Worm (Caenorhabditis elegans) whole organism, late embryonic: Measurements from ENCODE around the gene F32G8.3.

Experiments
- C38D4.7 ChIP-seq: fragments of 200-800 bp; sonication (Bioruptor generic); optimal IDR thresholded peaks from 2 replicates; lab custom pipeline; 2018; ENCODE audit warnings: mild to moderate bottlenecking, missing genetic modification characterization, moderate library complexity, missing compliant biosample characterization
- F13H6.1 ChIP-seq: sonication (generic microtip); optimal IDR thresholded peaks from 2 replicates; lab custom pipeline; 2016; ENCODE audit warnings: missing genetic modification characterization, missing compliant biosample characterization
- T23F11.4 ChIP-seq: fragments of 200-800 bp; sonication (Bioruptor generic); optimal IDR thresholded peaks from 2 replicates; lab custom pipeline; 2018; ENCODE audit warnings: mild to moderate bottlenecking, missing genetic modification characterization, missing compliant biosample characterization
- Y22D7AL.16 ChIP-seq: sonication (generic microtip); optimal IDR thresholded peaks from 2 replicates; lab custom pipeline; 2016; ENCODE audit warnings: missing genetic modification characterization, missing compliant biosample characterization
- ahr-1 ChIP-seq: sonication (generic microtip); optimal IDR thresholded peaks from 2 replicates; lab custom pipeline; 2016; ENCODE audit warnings: missing genetic modification characterization, missing compliant biosample characterization
- ama-1 ChIP-seq: fragments of 150-350 bp; optimal IDR thresholded peaks from 2 replicates; lab custom pipeline; 2014
- ceh-14 ChIP-seq: sonication (generic microtip); optimal IDR thresholded peaks from 2 replicates; lab custom pipeline; 2016; ENCODE audit warnings: missing genotype, missing genetic modification characterization, missing compliant biosample characterization
- ceh-18 ChIP-seq: sonication (generic microtip); optimal IDR thresholded peaks from 2 replicates; lab custom pipeline; 2016; ENCODE audit warnings: missing genetic modification characterization, missing compliant biosample characterization
- ceh-2 ChIP-seq: sonication (generic microtip); optimal IDR thresholded peaks from 2 replicates; lab custom pipeline; 2016; ENCODE audit warnings: missing genotype, missing genetic modification characterization, missing compliant biosample characterization
- ceh-24 ChIP-seq: sonication (generic microtip); optimal IDR thresholded peaks from 2 replicates; lab custom pipeline; 2016; ENCODE audit warnings: mild to moderate bottlenecking, missing genetic modification characterization, missing compliant biosample characterization
- ceh-30 ChIP-seq: fragments of 150-350 bp; optimal IDR thresholded peaks from 2 replicates; lab custom pipeline; 2014; ENCODE audit warnings: missing biosample characterization, missing genetic modification characterization
- ceh-31 ChIP-seq: sonication (generic microtip); optimal IDR thresholded peaks from 2 replicates; lab custom pipeline; 2016; ENCODE audit warnings: missing genetic modification characterization, missing compliant biosample characterization
- ceh-34 ChIP-seq: sonication (generic microtip); optimal IDR thresholded peaks from 2 replicates; lab custom pipeline; 2016; ENCODE audit warnings: mild to moderate bottlenecking, missing genetic modification characterization, missing compliant biosample characterization
- ceh-45 ChIP-seq: fragments of 200-800 bp; sonication (Bioruptor generic); IDR thresholded peaks from 2 replicates; pipeline ENCODE4 v1.3.6; 2022; ENCODE audit warnings: missing genetic modification reagents, missing genetic modification characterization, missing compliant biosample characterization
- ceh-48 ChIP-seq: sonication (generic microtip); optimal IDR thresholded peaks from 2 replicates; lab custom pipeline; 2016; ENCODE audit warnings: missing genetic modification characterization, inconsistent platforms, missing compliant biosample characterization
- ceh-9 ChIP-seq: sonication (generic microtip); optimal IDR thresholded peaks from 2 replicates; lab custom pipeline; 2016; ENCODE audit warnings: mild to moderate bottlenecking, missing genetic modification characterization, inconsistent platforms, missing compliant biosample characterization
- dve-1 ChIP-seq: sonication (generic microtip); optimal IDR thresholded peaks from 2 replicates; lab custom pipeline; 2017; ENCODE audit warnings: antibody characterized with exemption, mild to moderate bottlenecking, missing genetic modification characterization, missing compliant biosample characterization
- elt-2 ChIP-seq: sonication (generic microtip); optimal IDR thresholded peaks from 2 replicates; lab custom pipeline; 2016; ENCODE audit warnings: missing genetic modification reagents, missing genetic modification characterization, missing compliant biosample characterization
- ets-4 ChIP-seq: sonication (generic microtip); optimal IDR thresholded peaks from 2 replicates; lab custom pipeline; 2016; ENCODE audit warnings: missing genetic modification characterization, missing compliant biosample characterization
- eyg-1 ChIP-seq: sonication (generic microtip); optimal IDR thresholded peaks from 2 replicates; lab custom pipeline; 2016; ENCODE audit warnings: missing genotype, missing genetic modification characterization, missing compliant biosample characterization
- fkh-10 ChIP-seq: fragments of 150-350 bp; optimal IDR thresholded peaks from 2 replicates; lab custom pipeline; 2014; ENCODE audit warnings: missing biosample characterization, missing genetic modification reagents, missing genetic modification characterization
- fkh-6 ChIP-seq: sonication (generic microtip); optimal IDR thresholded peaks from 2 replicates; lab custom pipeline; 2016; ENCODE audit warnings: missing genetic modification characterization, missing compliant biosample characterization
- hlh-30 ChIP-seq: sonication (generic microtip); optimal IDR thresholded peaks from 2 replicates; lab custom pipeline; 2017; ENCODE audit warnings: antibody characterized with exemption, missing genetic modification characterization, missing compliant biosample characterization; ENCODE audit not compliant: insufficient read depth
- hlh-6 ChIP-seq: sonication (generic microtip); optimal IDR thresholded peaks from 2 replicates; lab custom pipeline; 2016; ENCODE audit warnings: missing genotype, missing genetic modification characterization, missing compliant biosample characterization
- lim-6 ChIP-seq: sonication (generic microtip); optimal IDR thresholded peaks from 2 replicates; lab custom pipeline; 2016; ENCODE audit warnings: missing genetic modification characterization, missing compliant biosample characterization
- madf-2 ChIP-seq: sonication (generic microtip); optimal IDR thresholded peaks from 2 replicates; lab custom pipeline; 2017; ENCODE audit warnings: missing genetic modification characterization, missing compliant biosample characterization
- mec-3 ChIP-seq: sonication (generic microtip); optimal IDR thresholded peaks from 2 replicates; lab custom pipeline; 2016; ENCODE audit warnings: borderline replicate concordance, missing genetic modification characterization, missing compliant biosample characterization
- nfya-1 ChIP-seq: sonication (generic microtip); optimal IDR thresholded peaks from 2 replicates; lab custom pipeline; 2017; ENCODE audit warnings: missing genetic modification characterization, mild to moderate bottlenecking, missing compliant biosample characterization, antibody characterized with exemption, moderate library complexity
- nhr-11 ChIP-seq: fragments of 150-350 bp; optimal IDR thresholded peaks from 2 replicates; lab custom pipeline; 2014; ENCODE audit warnings: missing biosample characterization, missing genetic modification characterization
- nhr-232 ChIP-seq: sonication (generic microtip); optimal IDR thresholded peaks from 2 replicates; lab custom pipeline; 2016; ENCODE audit warnings: missing genetic modification characterization, missing compliant biosample characterization
- odd-2 ChIP-seq: sonication (generic microtip); optimal IDR thresholded peaks from 2 replicates; lab custom pipeline; 2017; ENCODE audit warnings: antibody characterized with exemption, mild to moderate bottlenecking, missing genetic modification characterization, missing compliant biosample characterization
- pax-1 ChIP-seq: fragments of 150-350 bp; optimal IDR thresholded peaks from 2 replicates; lab custom pipeline; 2014; ENCODE audit warnings: missing biosample characterization, missing genetic modification characterization
- pha-4 ChIP-seq: fragments of 150-350 bp; optimal IDR thresholded peaks from 2 replicates; lab custom pipeline; 2018; ENCODE audit warnings: missing biosample characterization, missing genetic modification reagents, missing genetic modification characterization
- pros-1 ChIP-seq: fragments of 150-350 bp; optimal IDR thresholded peaks from 2 replicates; lab custom pipeline; 2014; ENCODE audit warnings: missing biosample characterization, missing genetic modification reagents, missing genetic modification characterization
- ref-2 ChIP-seq: sonication (generic microtip); optimal IDR thresholded peaks from 2 replicates; lab custom pipeline; 2016; ENCODE audit warnings: missing genetic modification characterization, missing compliant biosample characterization
- rnt-1 ChIP-seq: sonication (generic microtip); optimal IDR thresholded peaks from 2 replicates; lab custom pipeline; 2016; ENCODE audit warnings: missing genetic modification characterization, missing compliant biosample characterization
- sdc-2 ChIP-seq: sonication (generic microtip); optimal IDR thresholded peaks from 2 replicates; lab custom pipeline; 2016; ENCODE audit warnings: missing genotype, missing genetic modification characterization, missing compliant biosample characterization
- sox-2 ChIP-seq: fragments of 200-800 bp; sonication (Bioruptor generic); IDR thresholded peaks from 2 replicates; pipeline ENCODE4 v1.3.6; 2022; ENCODE audit warnings: missing genetic modification reagents, missing genetic modification characterization, missing compliant biosample characterization
- syd-9 ChIP-seq: sonication (generic microtip); optimal IDR thresholded peaks from 2 replicates; lab custom pipeline; 2016; ENCODE audit warnings: mild to moderate bottlenecking, missing genetic modification characterization, moderate library complexity, missing compliant biosample characterization
- tbx-2 ChIP-seq: sonication (generic microtip); optimal IDR thresholded peaks from 2 replicates; lab custom pipeline; 2016; ENCODE audit warnings: missing genetic modification characterization, missing compliant biosample characterization
- tbx-7 ChIP-seq: sonication (generic microtip); optimal IDR thresholded peaks from 2 replicates; lab custom pipeline; 2016; ENCODE audit warnings: missing genotype, missing genetic modification characterization, missing compliant biosample characterization
- unc-3 ChIP-seq, 2 experiments: fragments of 200-800 bp in 1 of 2; sonication (Bioruptor generic) in 1 of 2; sonication (generic microtip) in 1 of 2; conservative IDR thresholded peaks in 1 of 2; optimal IDR thresholded peaks in 1 of 2; 2 replicates each; pipeline versions ENCODE4 v1.3.6 to Lab custom; 2016 to 2022; ENCODE audit warnings: missing compliant biosample characterization in 2 of 2, missing genetic modification characterization in 2 of 2, missing genetic modification reagents in 1 of 2
- unc-42 ChIP-seq: sonication (generic microtip); optimal IDR thresholded peaks from 2 replicates; lab custom pipeline; 2016; ENCODE audit warnings: missing genotype, missing genetic modification characterization, missing compliant biosample characterization
- unc-55 ChIP-seq: sonication (generic microtip); optimal IDR thresholded peaks from 2 replicates; lab custom pipeline; 2017; ENCODE audit warnings: missing biosample characterization, missing genetic modification reagents, missing genetic modification characterization
- zip-5 ChIP-seq: sonication (generic microtip); optimal IDR thresholded peaks from 2 replicates; lab custom pipeline; 2016; ENCODE audit warnings: missing genetic modification characterization, missing compliant biosample characterization

The F32G8.3 gene

DNA sequence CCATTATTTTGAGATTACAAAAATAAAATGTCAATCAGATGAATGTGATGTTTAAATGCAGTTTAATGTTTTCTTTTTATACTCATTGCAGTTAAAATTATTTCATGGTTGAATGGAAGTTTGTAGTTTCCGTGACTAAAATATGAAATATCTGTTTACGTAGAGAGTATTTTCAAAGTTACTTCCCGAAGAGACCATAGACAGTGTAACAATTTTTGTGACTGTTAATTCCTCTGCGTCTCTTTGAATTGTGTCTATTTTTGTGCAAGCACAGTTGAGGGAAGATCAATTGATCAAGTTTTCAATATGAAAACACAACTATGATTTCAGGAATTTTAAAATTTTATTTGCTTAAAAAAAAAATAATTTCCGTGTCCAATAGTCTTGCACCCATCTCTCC, 8.4 kb downstream of the F32G8.3 start, which contains the start of gene F25D1.5:
Gene F25D1.5, minus strand, starts transcription at position 35 of the 400 bp plus-strand sequence.
- TF ChIP-seq pha-4 (no peak), ref-2 (tag; lab: Kevin White, UChicago) (no peak), hlh-6 (tag; lab: Kevin White, UChicago) (no peak), tbx-7 (tag; lab: Kevin White, UChicago) (no peak)

DNA sequence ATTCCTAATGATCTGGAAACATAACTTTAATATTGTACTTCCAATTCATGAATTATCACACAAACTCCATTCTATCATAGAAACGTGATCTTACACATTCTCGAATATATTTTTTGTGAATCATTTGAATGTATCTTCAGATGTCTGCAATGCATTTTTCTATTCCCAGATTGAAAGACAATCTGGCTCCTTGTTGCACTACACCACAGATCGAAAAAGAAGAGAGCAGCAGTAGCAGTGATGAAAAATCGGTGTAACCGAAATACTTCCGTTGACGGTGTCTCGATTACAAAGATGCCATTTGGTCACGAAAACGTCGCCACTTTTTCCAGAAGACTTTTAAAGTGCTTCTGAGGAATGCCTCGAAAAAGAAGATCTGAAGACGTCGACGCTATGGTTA, 15.1 kb downstream of the F32G8.3 start, which contains the start of gene degt-1:
Gene degt-1, plus strand, starts transcription at position 301 of the 400 bp plus-strand sequence.
- no peak for TF ChIP-seq lim-6
- TF ChIP-seq ceh-2 (tag; lab: Kevin White, UChicago), result no peak
- TF ChIP-seq tbx-7 (tag; lab: Kevin White, UChicago), result no peak
- TF ChIP-seq mec-3, result no peak
- no peak for TF ChIP-seq Y22D7AL.16 (tag; lab: Kevin White, UChicago)
- no peak for TF ChIP-seq odd-2 (tag; lab: Kevin White, UChicago)

DNA sequence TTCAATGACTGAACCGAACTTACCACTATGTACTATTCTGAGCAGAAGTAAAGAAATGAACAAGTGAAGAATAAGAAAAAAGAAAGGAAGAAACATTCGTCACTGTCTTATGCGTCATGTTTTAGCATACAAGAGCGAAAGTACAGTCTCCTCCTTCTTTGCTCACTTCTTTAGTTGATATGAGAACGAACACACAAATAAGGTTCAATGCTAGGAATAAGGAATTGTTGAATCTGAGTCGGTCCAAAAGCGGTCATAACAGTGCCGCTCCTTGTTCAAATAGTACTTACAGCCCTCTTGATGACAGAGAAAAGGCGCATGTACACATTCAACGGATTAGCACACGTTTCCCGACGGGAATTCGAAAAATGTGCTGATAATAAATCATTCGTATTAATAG, 16.0 kb downstream of the F32G8.3 start, which contains the start of gene F25D1.8:
Gene F25D1.8, plus strand, starts transcription at position 301 of the 400 bp plus-strand sequence.
- TF ChIP-seq sox-2, result no peak
- TF ChIP-seq rnt-1 (tag; lab: Kevin White, UChicago), result no peak
- TF ChIP-seq ceh-2 (tag; lab: Kevin White, UChicago), result no peak
- no peak for TF ChIP-seq C38D4.7 (GFP tag; lab: Kevin White, UChicago)
- TF ChIP-seq fkh-10 (GFP tag; lab: Kevin White, UChicago), result no peak
- TF ChIP-seq nhr-232 (tag; lab: Kevin White, UChicago), result no peak
- no peak for TF ChIP-seq sdc-2 (tag; lab: Kevin White, UChicago)
- no peak for TF ChIP-seq tbx-7 (tag; lab: Kevin White, UChicago)
- TF ChIP-seq syd-9 (tag; lab: Kevin White, UChicago), result no peak
- no peak for TF ChIP-seq pax-1 (tag; lab: Kevin White, UChicago)
- TF ChIP-seq eyg-1 (tag; lab: Kevin White, UChicago), result no peak

DNA sequence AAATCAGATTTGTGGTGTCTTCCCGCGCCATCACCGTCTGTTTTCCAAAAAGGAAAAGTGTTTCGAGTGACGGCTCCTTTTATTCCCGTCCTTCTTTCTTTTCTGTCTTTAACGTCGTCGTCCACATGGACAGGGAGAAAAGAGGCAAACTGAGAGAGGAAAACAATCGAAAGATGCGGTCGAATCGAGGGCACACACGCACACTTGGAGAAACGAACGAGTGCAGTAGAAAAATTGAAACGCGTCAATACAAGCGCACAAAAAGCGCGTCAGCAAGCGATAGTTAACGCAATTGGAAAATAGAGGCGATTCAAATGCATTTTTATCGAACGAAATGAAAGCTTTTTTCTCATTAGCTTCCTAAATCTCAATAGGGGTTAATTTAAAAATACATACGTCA, 18.3 kb downstream of the F32G8.3 start:
- peak; percentile 50 for TF ChIP-seq ceh-48 (tag; lab: Kevin White, UChicago)
- peak; percentile 32 for TF ChIP-seq pros-1 (tag; lab: Kevin White, UChicago)
- TF ChIP-seq ama-1, result no peak
- TF ChIP-seq unc-3 (GFP tag; conservative IDR thresholded peaks at IDR 0.05; lab: Robert Waterston, UW), result no peak
- TF ChIP-seq unc-3 (tag; optimal IDR thresholded peaks at IDR 0.05; lab: Kevin White, UChicago), result no peak
- TF ChIP-seq mec-3, result no peak
- peak; percentile 8 for TF ChIP-seq hlh-30
- TF ChIP-seq F13H6.1 (tag; lab: Kevin White, UChicago), result no peak
- peak; percentile 91 for TF ChIP-seq unc-42
- peak; percentile 48 for TF ChIP-seq ceh-30
- peak; percentile 63 for TF ChIP-seq rnt-1 (tag; lab: Kevin White, UChicago)
- TF ChIP-seq elt-2, result peak; percentile 37
- TF ChIP-seq dve-1 (tag; lab: Kevin White, UChicago), result peak; percentile 35
- TF ChIP-seq ceh-45 (GFP tag; lab: Robert Waterston, UW), result no peak
- TF ChIP-seq tbx-2, result peak; percentile 67
- TF ChIP-seq ceh-34 (tag; lab: Kevin White, UChicago), result peak; percentile 34
- TF ChIP-seq syd-9 (tag; lab: Kevin White, UChicago), result no peak
- peak; percentile 80 for TF ChIP-seq nfya-1 (tag; lab: Kevin White, UChicago)
- peak; percentile 29 for TF ChIP-seq unc-55
- TF ChIP-seq madf-2 (tag; lab: Kevin White, UChicago), result no peak
- TF ChIP-seq ceh-31 (tag; lab: Kevin White, UChicago), result peak; percentile 77
- no peak for TF ChIP-seq zip-5 (tag; lab: Kevin White, UChicago)
- TF ChIP-seq tbx-7 (tag; lab: Kevin White, UChicago), result no peak
- no peak for TF ChIP-seq ets-4 (tag; lab: Kevin White, UChicago)
- no peak for TF ChIP-seq fkh-10 (GFP tag; lab: Kevin White, UChicago)
- no peak for TF ChIP-seq ceh-24
- peak; percentile 1 for TF ChIP-seq sdc-2 (tag; lab: Kevin White, UChicago)
- TF ChIP-seq ceh-14 (tag; lab: Kevin White, UChicago), result no peak
- TF ChIP-seq fkh-6 (tag; lab: Kevin White, UChicago), result no peak
- no peak for TF ChIP-seq ceh-9 (tag; lab: Kevin White, UChicago)
- no peak for TF ChIP-seq nhr-11 (tag; lab: Kevin White, UChicago)
- TF ChIP-seq ceh-18 (tag; lab: Kevin White, UChicago), result peak; percentile 65
- peak; percentile 66 for TF ChIP-seq ref-2 (tag; lab: Kevin White, UChicago)
- no peak for TF ChIP-seq ahr-1
- no peak for TF ChIP-seq T23F11.4 (GFP tag; lab: Kevin White, UChicago)
